Fruit fly (Drosophila melanogaster): ENCODE data around the gene CG13643.
A peak's percentile ranks its signal among the peaks of the same experiment; 100 is the strongest.

Gene CG13643

dm6 chr3R:24917814-24918636, 12.2 kb upstream of the CG13643 start, which contains the start of the genes PIG-S, sud1 and CG11168 (continued):
- peak; percentile 50 for TF ChIP-seq CG12942 (GFP tag; optimal IDR thresholded peaks at IDR 0.05)
- TF ChIP-seq Hr51 (GFP tag; optimal IDR thresholded peaks at IDR 0.05), result peak in 1 of 2 experiments; percentile 46
- 0 out of 2 replicates have a peak, but pooled peaks have one; percentile 42 for TF ChIP-seq CG42726 (GFP tag; IDR thresholded peaks at IDR 0.05; ENCODE audit: partially characterized antibody)
- TF ChIP-seq CG8290 (GFP tag; optimal IDR thresholded peaks at IDR 0.05), result peak; percentile 40
- TF ChIP-seq CG8290 (tag; optimal IDR thresholded peaks at IDR 0.05), result no peak
- no peak for TF ChIP-seq sens-2 (GFP tag; IDR thresholded peaks at IDR 0.05)
- peak; percentile 65 for TF ChIP-seq zen (tag; optimal IDR thresholded peaks at IDR 0.05)
- peak; percentile 20 for TF ChIP-seq CG10543 (GFP tag; optimal IDR thresholded peaks at IDR 0.05)
- no peak for TF ChIP-seq CG3407 (GFP tag; optimal IDR thresholded peaks at IDR 0.05)
- TF ChIP-seq her (GFP tag; optimal IDR thresholded peaks at IDR 0.05), result no peak
- no peak for TF ChIP-seq Nf-YC (tag; optimal IDR thresholded peaks at IDR 0.05)
- TF ChIP-seq en (GFP tag; optimal IDR thresholded peaks at IDR 0.05), result no peak
- TF ChIP-seq BEAF-32 (GFP tag; optimal IDR thresholded peaks at IDR 0.05), result peak; percentile 93
- no peak for TF ChIP-seq Dp (GFP tag; optimal IDR thresholded peaks at IDR 0.05)
- TF ChIP-seq otp (GFP tag; IDR thresholded peaks at IDR 0.05), result no peak
- TF ChIP-seq prd (optimal IDR thresholded peaks at IDR 0.05), result no peak
- TF ChIP-seq prd (GFP tag; IDR thresholded peaks at IDR 0.05), result peak; percentile 88
- TF ChIP-seq CG4282 (GFP tag; optimal IDR thresholded peaks at IDR 0.05), result no peak
- peak; percentile 38 for TF ChIP-seq CG7928 (GFP tag; optimal IDR thresholded peaks at IDR 0.05)
- peak; percentile 34 for TF ChIP-seq Fer2 (tag; optimal IDR thresholded peaks at IDR 0.05)
- no peak for TF ChIP-seq CG13624 (GFP tag; optimal IDR thresholded peaks at IDR 0.05)
- TF ChIP-seq ERR (GFP tag; optimal IDR thresholded peaks at IDR 0.05), result no peak
- TF ChIP-seq inv (GFP tag; IDR thresholded peaks at IDR 0.05; ENCODE audit: partially characterized antibody), result peak; percentile 97
- TF ChIP-seq jumu (GFP tag; optimal IDR thresholded peaks at IDR 0.05), result no peak
- TF ChIP-seq btn (GFP tag; optimal IDR thresholded peaks at IDR 0.05), result no peak
- TF ChIP-seq Blimp-1 (GFP tag; optimal IDR thresholded peaks at IDR 0.05), result no peak
- TF ChIP-seq shn (GFP tag; optimal IDR thresholded peaks at IDR 0.05), result no peak
- TF ChIP-seq CG18476 (GFP tag; optimal IDR thresholded peaks at IDR 0.05), result peak; percentile 66
- no peak for TF ChIP-seq CG18599 (GFP tag; optimal IDR thresholded peaks at IDR 0.05)
- no peak for TF ChIP-seq CTCF (GFP tag; optimal IDR thresholded peaks at IDR 0.05)
- TF ChIP-seq ase (GFP tag; IDR thresholded peaks at IDR 0.05), result no peak
- peak; percentile 79 for TF ChIP-seq sqz (GFP tag; optimal IDR thresholded peaks at IDR 0.05)
- TF ChIP-seq H2.0 (GFP tag; IDR thresholded peaks at IDR 0.05), result peak; percentile 68
- no peak for TF ChIP-seq CG16779 (GFP tag; IDR thresholded peaks at IDR 0.05)
- TF ChIP-seq Awh (GFP tag; IDR thresholded peaks at IDR 0.05), result no peak
- TF ChIP-seq jigr1 (GFP tag; IDR thresholded peaks at IDR 0.05), result 0 out of 3 replicates have a peak, but pooled peaks have one; percentile 17
- TF ChIP-seq CG13287 (GFP tag; IDR thresholded peaks at IDR 0.05; ENCODE audit: partially characterized antibody), result peak; percentile 97
- no peak for TF ChIP-seq CG1832 (GFP tag; optimal IDR thresholded peaks at IDR 0.05)
- no peak for TF ChIP-seq CG6813 (GFP tag; optimal IDR thresholded peaks at IDR 0.05)
- no peak for TF ChIP-seq D19A (tag; optimal IDR thresholded peaks at IDR 0.05)
- 0 out of 2 replicates have a peak, but pooled peaks have one; percentile 37 for TF ChIP-seq CG11247 (GFP tag; IDR thresholded peaks at IDR 0.05)
- no peak for TF ChIP-seq rib (GFP tag; IDR thresholded peaks at IDR 0.05)
- TF ChIP-seq CG13894 (tag; optimal IDR thresholded peaks at IDR 0.05), result no peak
- peak; percentile 77 for TF ChIP-seq CG9817 (tag; optimal IDR thresholded peaks at IDR 0.05)
- TF ChIP-seq CG18619 (GFP tag; optimal IDR thresholded peaks at IDR 0.05), result no peak
- peak; percentile 65 for TF ChIP-seq CG1602 (GFP tag; optimal IDR thresholded peaks at IDR 0.05)
- TF ChIP-seq seq (GFP tag; IDR thresholded peaks at IDR 0.05), result 0 out of 2 replicates have a peak, but pooled peaks have one; percentile 21
- no peak for TF ChIP-seq CG13296 (GFP tag; optimal IDR thresholded peaks at IDR 0.05)
- TF ChIP-seq pho (GFP tag; optimal IDR thresholded peaks at IDR 0.05), result no peak
- no peak for TF ChIP-seq zfh2 (GFP tag; optimal IDR thresholded peaks at IDR 0.05)
